Fruit fly (Drosophila melanogaster) whole organism, prepupa: Measurements from ENCODE around the gene CG1737.

Experiments
- Blimp-1 ChIP-seq: fragments of 200-800 bp; sonication (Bioruptor generic); optimal IDR thresholded peaks from 3 replicates; lab custom pipeline; 2017; ENCODE audit warnings: missing biosample characterization, missing genetic modification characterization, mild to moderate bottlenecking, moderate library complexity, missing genetic modification reagents
- CG10631 ChIP-seq: fragments of 200-800 bp; sonication (Bioruptor generic); optimal IDR thresholded peaks from 2 replicates; lab custom pipeline; 2016; ENCODE audit warnings: missing biosample characterization, missing genetic modification characterization
- CG10669 ChIP-seq: fragments of 200-800 bp; sonication (Bioruptor generic); optimal IDR thresholded peaks from 3 replicates; lab custom pipeline; 2018; ENCODE audit warnings: missing biosample characterization, mild to moderate bottlenecking, missing genetic modification characterization, moderate library complexity
- CG11294 ChIP-seq: fragments of 200-800 bp; sonication (Bioruptor generic); IDR thresholded peaks from 2 replicates; pipeline ENCODE4 v1.3.6; 2022; ENCODE audit warnings: missing biosample characterization, missing genetic modification characterization
- CG15336 ChIP-seq: fragments of 200-800 bp; sonication (Bioruptor generic); IDR thresholded peaks from 2 replicates; pipeline ENCODE4 v1.3.6; 2022; ENCODE audit warnings: missing biosample characterization, missing genetic modification characterization
- CG1621 ChIP-seq: fragments of 200-800 bp; sonication (Bioruptor generic); optimal IDR thresholded peaks from 3 replicates; lab custom pipeline; 2018; ENCODE audit warnings: missing biosample characterization, mild to moderate bottlenecking, missing genetic modification characterization
- CG3032 ChIP-seq: fragments of 200-800 bp; optimal IDR thresholded peaks from 2 replicates; lab custom pipeline; 2019; ENCODE audit warnings: missing biosample characterization, mild to moderate bottlenecking, missing genetic modification characterization, moderate library complexity
- CG31627 ChIP-seq: fragments of 200-800 bp; sonication (Bioruptor generic); optimal IDR thresholded peaks from 3 replicates; lab custom pipeline; 2016; ENCODE audit warnings: missing biosample characterization, missing genetic modification characterization
- CG32006 ChIP-seq: fragments of 200-800 bp; sonication (Bioruptor generic); optimal IDR thresholded peaks from 3 replicates; lab custom pipeline; 2017; ENCODE audit warnings: missing biosample characterization, mild to moderate bottlenecking, missing genetic modification characterization
- CG34406 ChIP-seq: fragments of 200-800 bp; sonication (Bioruptor generic); optimal IDR thresholded peaks from 3 replicates; lab custom pipeline; 2016; ENCODE audit warnings: missing biosample characterization, missing genetic modification characterization
- CG3919 ChIP-seq: fragments of 200-800 bp; sonication (Bioruptor generic); optimal IDR thresholded peaks from 3 replicates; lab custom pipeline; 2016; ENCODE audit warnings: missing biosample characterization, missing genetic modification characterization
- CG6163 ChIP-seq: fragments of 200-800 bp; sonication (Bioruptor generic); IDR thresholded peaks from 3 replicates; pipeline ENCODE4 v1.3.6; 2022; ENCODE audit warnings: missing biosample characterization, missing genetic modification characterization
- CG6276 ChIP-seq: fragments of 200-800 bp; sonication (Bioruptor generic); optimal IDR thresholded peaks from 2 replicates; lab custom pipeline; 2017; ENCODE audit warnings: missing biosample characterization, mild to moderate bottlenecking, missing genetic modification characterization
- CG6792 ChIP-seq: fragments of 200-800 bp; sonication (Bioruptor generic); optimal IDR thresholded peaks from 3 replicates; lab custom pipeline; 2016; ENCODE audit warnings: missing biosample characterization, missing genetic modification characterization
- CG7368 ChIP-seq: fragments of 200-800 bp; sonication (Bioruptor generic); optimal IDR thresholded peaks from 3 replicates; lab custom pipeline; 2016; ENCODE audit warnings: missing biosample characterization, missing genetic modification characterization
- CG8119 ChIP-seq: fragments of 200-800 bp; sonication (Bioruptor generic); IDR thresholded peaks from 3 replicates; pipeline ENCODE4 v1.3.6; 2022; ENCODE audit warnings: missing biosample characterization, missing genetic modification characterization
- CG9139 ChIP-seq: fragments of 200-800 bp; sonication (Bioruptor generic); optimal IDR thresholded peaks from 3 replicates; lab custom pipeline; 2017; ENCODE audit warnings: missing biosample characterization, mild to moderate bottlenecking, missing genetic modification characterization
- Eip75B ChIP-seq: fragments of 200-800 bp; sonication (Bioruptor generic); optimal IDR thresholded peaks from 3 replicates; lab custom pipeline; 2016; ENCODE audit warnings: missing biosample characterization, missing genetic modification characterization
- Eip78C ChIP-seq: fragments of 200-800 bp; sonication (Bioruptor generic); peaks from one replicate; lab custom pipeline; 2016; ENCODE audit warnings: missing biosample characterization, missing genetic modification characterization
- Ets96B ChIP-seq: fragments of 200-800 bp; optimal IDR thresholded peaks from 2 replicates; lab custom pipeline; 2019; ENCODE audit warnings: missing biosample characterization, mild to moderate bottlenecking, missing genetic modification characterization, moderate library complexity
- Hr39 ChIP-seq: fragments of 200-800 bp; sonication (Bioruptor generic); optimal IDR thresholded peaks from 2 replicates; lab custom pipeline; 2016; ENCODE audit warnings: missing biosample characterization, missing genetic modification characterization
- Hr4 ChIP-seq: fragments of 200-800 bp; sonication (Bioruptor generic); optimal IDR thresholded peaks from 3 replicates; lab custom pipeline; 2016; ENCODE audit warnings: missing biosample characterization, missing genetic modification characterization
- Met ChIP-seq: fragments of 200-800 bp; sonication (Bioruptor generic); optimal IDR thresholded peaks from 3 replicates; lab custom pipeline; 2016; ENCODE audit warnings: missing biosample characterization, missing genetic modification characterization
- OdsH ChIP-seq: fragments of 200-800 bp; sonication (Bioruptor generic); optimal IDR thresholded peaks from 3 replicates; lab custom pipeline; 2016; ENCODE audit warnings: missing biosample characterization, missing genetic modification characterization
- Smox ChIP-seq: fragments of 200-800 bp; sonication (Bioruptor generic); optimal IDR thresholded peaks from 3 replicates; lab custom pipeline; 2016; ENCODE audit warnings: missing biosample characterization, missing genetic modification characterization
- Sox14 ChIP-seq: fragments of 200-800 bp; sonication (Bioruptor generic); optimal IDR thresholded peaks from 3 replicates; lab custom pipeline; 2016; ENCODE audit warnings: missing biosample characterization, missing genetic modification characterization
- Sox15 ChIP-seq: fragments of 200-800 bp; sonication (Bioruptor generic); optimal IDR thresholded peaks from 3 replicates; lab custom pipeline; 2016; ENCODE audit warnings: missing biosample characterization, missing genetic modification characterization
- achi ChIP-seq: fragments of 200-800 bp; sonication (Bioruptor generic); optimal IDR thresholded peaks from 3 replicates; lab custom pipeline; 2016; ENCODE audit warnings: missing biosample characterization, missing genetic modification characterization
- acj6 ChIP-seq: fragments of 200-800 bp; sonication (Bioruptor generic); optimal IDR thresholded peaks from 3 replicates; lab custom pipeline; 2016; ENCODE audit warnings: missing biosample characterization, missing genetic modification characterization
- cyc ChIP-seq: fragments of 200-800 bp; sonication (Bioruptor generic); optimal IDR thresholded peaks from 3 replicates; lab custom pipeline; 2016; ENCODE audit warnings: missing biosample characterization, missing genetic modification characterization
- dsx ChIP-seq: fragments of 200-800 bp; optimal IDR thresholded peaks from 3 replicates; lab custom pipeline; 2019; ENCODE audit warnings: missing biosample characterization, mild to moderate bottlenecking, missing genetic modification characterization, moderate library complexity; ENCODE audit not compliant: poor library complexity, severe bottlenecking
- eg ChIP-seq: fragments of 200-800 bp; sonication (Bioruptor generic); IDR thresholded peaks from 3 replicates; pipeline ENCODE4 v1.3.6; 2022; ENCODE audit warnings: missing biosample characterization, missing genetic modification characterization
- esn ChIP-seq: fragments of 200-800 bp; sonication (Bioruptor generic); optimal IDR thresholded peaks from 2 replicates; lab custom pipeline; 2016; ENCODE audit warnings: missing biosample characterization, mild to moderate bottlenecking, missing genetic modification characterization, moderate library complexity
- fd59A ChIP-seq: fragments of 200-800 bp; sonication (Bioruptor generic); optimal IDR thresholded peaks from 2 replicates; lab custom pipeline; 2017; ENCODE audit warnings: missing biosample characterization, mild to moderate bottlenecking, missing genetic modification characterization, missing genetic modification reagents
- fkh ChIP-seq: fragments of 200-800 bp; sonication (Bioruptor generic); optimal IDR thresholded peaks from 3 replicates; lab custom pipeline; 2017; ENCODE audit warnings: missing biosample characterization, mild to moderate bottlenecking, missing genetic modification characterization, moderate library complexity
- lz ChIP-seq: fragments of 200-800 bp; sonication (Bioruptor generic); optimal IDR thresholded peaks from 3 replicates; lab custom pipeline; 2016; ENCODE audit warnings: missing biosample characterization, missing genetic modification characterization
- pdm3 ChIP-seq: fragments of 200-800 bp; sonication (Bioruptor generic); optimal IDR thresholded peaks from 3 replicates; lab custom pipeline; 2016; ENCODE audit warnings: missing biosample characterization, missing genetic modification characterization
- salr ChIP-seq, 2 experiments: fragments of 200-800 bp; sonication (Bioruptor generic); optimal IDR thresholded peaks; 3 replicates each; lab custom pipeline; 2016 to 2018; ENCODE audit warnings: missing biosample characterization in 2 of 2, missing genetic modification characterization in 2 of 2, mild to moderate bottlenecking in 1 of 2
- spab ChIP-seq: fragments of 200-800 bp; sonication (Bioruptor generic); optimal IDR thresholded peaks from 2 replicates; lab custom pipeline; 2017; ENCODE audit warnings: missing biosample characterization, mild to moderate bottlenecking, missing genetic modification characterization, missing genetic modification reagents
- ss ChIP-seq, 2 experiments: fragments of 200-800 bp; sonication (Bioruptor generic); optimal IDR thresholded peaks; 2 replicates in 1 of 2; 3 replicates in 1 of 2; lab custom pipeline; 2017 to 2018; ENCODE audit warnings: mild to moderate bottlenecking in 2 of 2, missing biosample characterization in 2 of 2, missing genetic modification characterization in 2 of 2, moderate library complexity in 1 of 2
- svp ChIP-seq: fragments of 200-800 bp; sonication (Bioruptor generic); peaks from one replicate; lab custom pipeline; 2016; ENCODE audit warnings: missing biosample characterization, missing genetic modification characterization
- topi ChIP-seq: fragments of 200-800 bp; sonication (Bioruptor generic); optimal IDR thresholded peaks from 3 replicates; lab custom pipeline; 2016; ENCODE audit warnings: missing biosample characterization, missing genetic modification characterization

CG1737 gene

DNA sequence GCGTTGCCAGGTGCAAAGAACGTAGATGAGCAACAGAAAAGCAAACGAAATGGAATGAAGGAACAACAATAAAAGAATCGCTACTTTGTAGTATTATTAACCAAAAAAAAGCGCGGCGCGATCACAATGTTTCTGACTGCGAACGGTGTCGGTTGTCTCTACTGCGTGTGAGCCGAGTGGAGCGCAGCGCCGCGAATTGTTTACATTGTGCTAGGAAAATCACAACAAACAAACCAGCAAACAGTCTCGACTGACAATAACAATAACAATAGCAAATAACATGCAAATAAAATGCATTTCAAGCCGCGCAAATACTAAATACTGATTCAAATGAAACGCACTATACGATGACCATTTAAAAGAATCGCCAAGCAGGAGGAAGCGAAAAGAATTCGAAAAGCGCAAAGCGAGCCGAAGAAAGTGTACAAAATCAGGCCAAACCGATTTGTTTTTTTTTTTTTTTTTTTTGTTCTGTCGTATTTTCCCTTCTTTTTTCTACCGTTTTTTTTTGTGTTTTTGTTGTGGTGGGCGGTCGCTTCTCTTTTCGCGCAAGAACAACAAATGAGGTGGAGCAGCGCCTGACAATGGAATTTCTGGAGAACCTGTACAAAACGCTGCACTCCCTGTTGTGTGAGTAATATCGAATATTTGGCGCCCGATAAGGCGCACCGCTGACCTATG, 10.4 kb upstream of the CG1737 start, which contains the start of the genes CG34348 and Kap3:
Gene CG34348, plus strand, starts transcription at position 6 of the 681 bp plus-strand sequence.
Gene Kap3, minus strand, starts transcription at position 217 of the 681 bp plus-strand sequence.
- peak; percentile 92 for TF ChIP-seq dsx
- TF ChIP-seq eg (GFP tag; lab: Robert Waterston, UW) = peak; percentile 64; the same call in 2 of the 3 replicates
- peak; percentile 67 for TF ChIP-seq CG6163 (GFP tag; lab: Robert Waterston, UW)
- TF ChIP-seq fkh (GFP tag; lab: Kevin White, UChicago) = peak; percentile 3
- TF ChIP-seq fd59A = no peak
- TF ChIP-seq CG10669 (GFP tag; lab: Kevin White, UChicago) = no peak
- TF ChIP-seq Sox15 (GFP tag; lab: Kevin White, UChicago) = no peak
- no peak for TF ChIP-seq CG3919 (GFP tag; lab: Kevin White, UChicago)
- TF ChIP-seq Hr4 (GFP tag; lab: Kevin White, UChicago) = peak; percentile 26
- TF ChIP-seq CG6276 (GFP tag; lab: Kevin White, UChicago) = peak; percentile 59
- no peak for TF ChIP-seq pdm3 (GFP tag; lab: Kevin White, UChicago)
- TF ChIP-seq CG11294 (GFP tag; lab: Robert Waterston, UW) = no peak
- peak; percentile 31 for TF ChIP-seq CG9139 (GFP tag; lab: Kevin White, UChicago)

DNA sequence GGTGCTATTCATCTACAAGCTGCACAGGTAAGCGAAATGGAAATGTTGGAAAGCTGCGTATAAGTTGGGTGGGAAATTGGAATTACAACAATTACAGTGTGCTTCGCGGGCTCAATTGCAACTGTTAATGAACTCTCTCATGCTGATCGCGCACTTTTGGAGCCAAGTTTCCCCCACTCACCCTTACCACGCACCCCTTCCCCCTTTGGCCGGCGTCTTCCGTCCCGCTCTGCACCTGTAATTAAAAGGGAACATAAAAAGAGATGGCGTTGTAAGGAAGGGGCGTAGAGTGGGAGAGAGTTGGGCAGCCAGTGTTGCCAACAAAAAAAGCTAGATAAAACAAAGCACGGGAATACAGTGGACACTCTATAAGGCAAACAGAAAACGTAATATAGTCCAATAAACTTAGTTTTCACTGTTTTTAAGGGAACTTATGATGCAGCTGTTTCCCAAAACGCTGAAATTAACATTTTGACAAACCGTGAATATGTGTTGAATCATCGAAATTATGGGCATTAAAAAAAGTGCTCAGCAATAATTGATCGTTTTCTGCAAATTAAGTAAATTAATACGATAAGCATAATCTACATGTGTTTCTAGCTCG, 9.6 kb upstream of the CG1737 start:
- TF ChIP-seq achi (GFP tag; lab: Kevin White, UChicago) (peak; percentile 43), ss (GFP tag; optimal IDR thresholded peaks at IDR 0.05; lab: Kevin White, UChicago) (peak in 1 of 2 experiments; percentile 11), CG3919 (GFP tag; lab: Kevin White, UChicago) (peak; percentile 52), Hr4 (GFP tag; lab: Kevin White, UChicago) (peak; percentile 48), CG8119 (GFP tag; lab: Robert Waterston, UW) (no peak), Sox14 (peak; percentile 4), topi (GFP tag; lab: Kevin White, UChicago) (peak; percentile 26), CG6276 (GFP tag; lab: Kevin White, UChicago) (no peak), eg (GFP tag; lab: Robert Waterston, UW) (peak; percentile 53; the same call in 2 of the 3 replicates), CG31627 (GFP tag; lab: Kevin White, UChicago) (peak; percentile 29), esn (GFP tag; lab: Kevin White, UChicago) (peak; percentile 28), Hr39 (GFP tag; lab: Kevin White, UChicago) (peak; percentile 34), Met (GFP tag; lab: Kevin White, UChicago) (peak; percentile 4), spab (GFP tag; lab: Kevin White, UChicago) (no peak), CG7368 (GFP tag; lab: Kevin White, UChicago) (no peak), CG15336 (peak; percentile 17; the same call in 1 of the 2 replicates), dsx (no peak), Eip78C (GFP tag; lab: Kevin White, UChicago) (peak; percentile 63), Sox15 (GFP tag; lab: Kevin White, UChicago) (peak; percentile 5), Eip75B (GFP tag; lab: Kevin White, UChicago) (peak; percentile 17), CG34406 (GFP tag; lab: Kevin White, UChicago) (no peak), acj6 (GFP tag; lab: Kevin White, UChicago) (peak; percentile 39), OdsH (GFP tag; lab: Kevin White, UChicago) (peak; percentile 35), Blimp-1 (GFP tag; lab: Kevin White, UChicago) (no peak), CG6163 (GFP tag; lab: Robert Waterston, UW) (peak; percentile 35; the same call in 1 of the 3 replicates), lz (peak; percentile 17), Smox (GFP tag; lab: Kevin White, UChicago) (peak; percentile 33), CG10631 (GFP tag; lab: Kevin White, UChicago) (peak; percentile 14), cyc (GFP tag; lab: Kevin White, UChicago) (no peak), CG32006 (GFP tag; lab: Kevin White, UChicago) (peak; percentile 53), CG1621 (tag; lab: Kevin White, UChicago) (no peak), Ets96B (tag; lab: Kevin White, UChicago) (peak; percentile 14), CG6792 (GFP tag; lab: Kevin White, UChicago) (peak; percentile 37), svp (peak; percentile 74), salr (GFP tag; optimal IDR thresholded peaks at IDR 0.05; lab: Kevin White, UChicago) (peak in 1 of 2 experiments; percentile 15), CG3032 (peak; percentile 22), CG11294 (GFP tag; lab: Robert Waterston, UW) (no peak)
